Worm (Caenorhabditis elegans) whole organism, mixed stage, embryonic: Measurements from ENCODE around the gene R13A1.10.

Experiments used
- blmp-1 ChIP-seq: fragments of 150-350 bp; optimal IDR thresholded peaks from 2 replicates; lab custom pipeline; 2014; ENCODE audit warnings: missing biosample characterization, missing genetic modification characterization
- ceh-39 ChIP-seq: fragments of 150-350 bp; optimal IDR thresholded peaks from 2 replicates; lab custom pipeline; 2014; ENCODE audit warnings: missing biosample characterization, missing genetic modification characterization
- ceh-43 ChIP-seq: fragments of 200-800 bp; sonication (Bioruptor generic); optimal IDR thresholded peaks from 2 replicates; lab custom pipeline; 2018; ENCODE audit warnings: mild to moderate bottlenecking, missing genetic modification characterization, moderate library complexity, missing compliant biosample characterization
- ceh-83 ChIP-seq: fragments of 200-800 bp; sonication (Bioruptor generic); optimal IDR thresholded peaks from 2 replicates; lab custom pipeline; 2018; ENCODE audit warnings: mild to moderate bottlenecking, missing genetic modification characterization, missing compliant biosample characterization
- ces-1 ChIP-seq: fragments of 150-350 bp; optimal IDR thresholded peaks from 2 replicates; lab custom pipeline; 2014; ENCODE audit warnings: missing biosample characterization, missing genetic modification reagents, missing genetic modification characterization
- cnd-1 ChIP-seq: fragments of 200-800 bp; sonication (Bioruptor generic); optimal IDR thresholded peaks from 2 replicates; lab custom pipeline; 2018; ENCODE audit warnings: mild to moderate bottlenecking, missing genetic modification characterization, missing compliant biosample characterization
- drap-1 ChIP-seq: fragments of 200-800 bp; sonication (Bioruptor generic); optimal IDR thresholded peaks from 3 replicates; lab custom pipeline; 2018; ENCODE audit warnings: mild to moderate bottlenecking, missing genetic modification characterization, missing compliant biosample characterization
- elt-1 ChIP-seq: sonication (generic microtip); optimal IDR thresholded peaks from 2 replicates; lab custom pipeline; 2017; ENCODE audit warnings: missing genetic modification characterization, mild to moderate bottlenecking, missing compliant biosample characterization, antibody characterized with exemption, moderate library complexity, borderline replicate concordance; ENCODE audit not compliant: insufficient read depth
- elt-3 ChIP-seq: fragments of 150-350 bp; optimal IDR thresholded peaks from 2 replicates; lab custom pipeline; 2014; ENCODE audit warnings: missing biosample characterization, missing genetic modification characterization
- flh-1 ChIP-seq: fragments of 200-800 bp; sonication (Bioruptor generic); optimal IDR thresholded peaks from 2 replicates; lab custom pipeline; 2018; ENCODE audit warnings: mild to moderate bottlenecking, missing genetic modification characterization, moderate library complexity, missing compliant biosample characterization
- ham-2 ChIP-seq: fragments of 200-800 bp; sonication (Bioruptor generic); optimal IDR thresholded peaks from 2 replicates; lab custom pipeline; 2018; ENCODE audit warnings: mild to moderate bottlenecking, missing genetic modification characterization, missing compliant biosample characterization
- hlh-1 ChIP-seq: fragments of 150-350 bp; optimal IDR thresholded peaks from 2 replicates; lab custom pipeline; 2014; ENCODE audit warnings: missing biosample characterization, missing genetic modification reagents, missing genetic modification characterization
- lin-13 ChIP-seq: fragments of 150-350 bp; optimal IDR thresholded peaks from 2 replicates; lab custom pipeline; 2014; ENCODE audit warnings: missing biosample characterization, missing genetic modification characterization
- lin-32 ChIP-seq: fragments of 200-800 bp; sonication (Bioruptor generic); optimal IDR thresholded peaks from 2 replicates; lab custom pipeline; 2018; ENCODE audit warnings: mild to moderate bottlenecking, missing genetic modification characterization, missing compliant biosample characterization
- lsy-2 ChIP-seq: fragments of 150-350 bp; optimal IDR thresholded peaks from 2 replicates; lab custom pipeline; 2014; ENCODE audit warnings: missing biosample characterization, missing genetic modification characterization
- mab-5 ChIP-seq: fragments of 150-350 bp; optimal IDR thresholded peaks from 2 replicates; lab custom pipeline; 2014; ENCODE audit warnings: missing biosample characterization, missing genetic modification characterization
- mep-1 ChIP-seq: fragments of 150-350 bp; optimal IDR thresholded peaks from 2 replicates; lab custom pipeline; 2017; ENCODE audit warnings: missing biosample characterization, missing genetic modification reagents, missing genetic modification characterization, inconsistent platforms
- mls-2 ChIP-seq: sonication (generic microtip); optimal IDR thresholded peaks from 2 replicates; lab custom pipeline; 2016; ENCODE audit warnings: mild to moderate bottlenecking, missing genetic modification characterization, moderate library complexity, missing compliant biosample characterization
- nhr-12 ChIP-seq: fragments of 150-350 bp; optimal IDR thresholded peaks from 2 replicates; lab custom pipeline; 2014; ENCODE audit warnings: missing biosample characterization, missing genetic modification characterization
- nhr-237 ChIP-seq: fragments of 150-350 bp; optimal IDR thresholded peaks from 2 replicates; lab custom pipeline; 2014; ENCODE audit warnings: missing biosample characterization, missing genetic modification characterization
- nhr-28 ChIP-seq: fragments of 150-350 bp; optimal IDR thresholded peaks from 2 replicates; lab custom pipeline; 2014; ENCODE audit warnings: missing biosample characterization, missing genetic modification characterization
- pha-4 ChIP-seq: fragments of 150-350 bp; optimal IDR thresholded peaks from 2 replicates; lab custom pipeline; 2018; ENCODE audit warnings: missing biosample characterization, missing genetic modification reagents, missing genetic modification characterization
- sem-2 ChIP-seq: fragments of 200-800 bp; sonication (Bioruptor generic); optimal IDR thresholded peaks from 2 replicates; lab custom pipeline; 2018; ENCODE audit warnings: mild to moderate bottlenecking, missing genetic modification characterization, missing compliant biosample characterization
- snpc-4 ChIP-seq: fragments of 150-350 bp; optimal IDR thresholded peaks from 2 replicates; lab custom pipeline; 2014; ENCODE audit warnings: missing biosample characterization, missing genetic modification characterization
- sptf-1 ChIP-seq: sonication (generic microtip); optimal IDR thresholded peaks from 2 replicates; lab custom pipeline; 2017; ENCODE audit warnings: mild to moderate bottlenecking, missing genetic modification characterization, moderate library complexity, missing compliant biosample characterization
- tbx-8 ChIP-seq: fragments of 200-800 bp; sonication (Bioruptor generic); optimal IDR thresholded peaks from 2 replicates; lab custom pipeline; 2018; ENCODE audit warnings: mild to moderate bottlenecking, missing genetic modification characterization, moderate library complexity, missing compliant biosample characterization
- unc-39 ChIP-seq: fragments of 150-350 bp; optimal IDR thresholded peaks from 2 replicates; lab custom pipeline; 2014; ENCODE audit warnings: missing biosample characterization, missing genetic modification characterization
- unc-62 ChIP-seq: fragments of 150-350 bp; optimal IDR thresholded peaks from 2 replicates; lab custom pipeline; 2014; ENCODE audit warnings: missing biosample characterization, missing genetic modification reagents, missing genetic modification characterization
- zip-8 ChIP-seq: fragments of 150-350 bp; optimal IDR thresholded peaks from 2 replicates; lab custom pipeline; 2014; ENCODE audit warnings: missing biosample characterization, missing genetic modification characterization

Gene R13A1.10

DNA sequence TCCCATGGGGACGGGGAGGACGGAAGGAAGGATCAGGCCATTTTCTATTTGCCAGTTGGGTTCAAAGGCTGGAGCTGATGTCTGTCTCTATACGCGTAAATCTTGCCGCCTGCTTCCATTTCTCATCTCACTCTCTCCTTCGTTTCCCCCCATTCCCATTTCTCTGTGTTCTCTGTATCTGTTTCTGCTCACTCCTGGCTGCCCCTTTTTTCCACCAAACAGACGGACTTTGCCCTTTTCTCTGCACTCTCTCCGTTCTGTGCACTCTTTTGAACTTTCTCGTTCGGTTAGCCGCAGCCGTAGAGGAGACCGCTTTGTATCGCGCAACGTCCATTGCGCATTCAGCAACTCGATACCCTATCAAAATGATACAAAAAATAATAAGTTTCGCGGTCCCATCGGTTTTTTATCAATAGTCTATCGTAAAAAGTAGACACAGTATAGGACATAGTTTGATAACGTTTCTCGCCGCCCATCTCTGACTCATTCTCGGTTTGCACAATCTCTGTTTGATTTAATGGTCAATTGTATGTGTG, 8.5 kb upstream of the R13A1.10 start (continued):
- TF ChIP-seq unc-62 (GFP tag; lab: Kevin White, UChicago), result peak; percentile 64

DNA sequence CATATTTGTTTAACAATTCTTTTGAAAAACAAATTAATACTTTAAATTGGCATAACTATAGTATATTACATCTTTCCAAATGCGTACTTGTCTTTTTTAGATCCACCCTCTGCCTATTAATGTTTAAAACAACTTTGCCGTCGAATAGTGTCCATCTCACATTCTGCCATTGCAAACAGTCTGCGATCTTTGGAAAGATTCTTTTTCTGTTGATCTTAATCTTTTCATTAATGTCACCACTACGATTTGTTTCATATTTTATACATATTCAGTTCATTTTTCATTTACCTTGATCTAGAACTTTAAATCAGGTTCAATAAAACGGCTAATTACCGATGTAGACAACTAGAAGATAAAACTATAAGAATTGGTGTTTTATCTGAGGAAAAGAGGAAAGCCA, 7.7 kb upstream of the R13A1.10 start:
- TF ChIP-seq ceh-39 (tag; lab: Kevin White, UChicago), result no peak
- peak; percentile 39 for TF ChIP-seq elt-1 (tag; lab: Kevin White, UChicago)

DNA sequence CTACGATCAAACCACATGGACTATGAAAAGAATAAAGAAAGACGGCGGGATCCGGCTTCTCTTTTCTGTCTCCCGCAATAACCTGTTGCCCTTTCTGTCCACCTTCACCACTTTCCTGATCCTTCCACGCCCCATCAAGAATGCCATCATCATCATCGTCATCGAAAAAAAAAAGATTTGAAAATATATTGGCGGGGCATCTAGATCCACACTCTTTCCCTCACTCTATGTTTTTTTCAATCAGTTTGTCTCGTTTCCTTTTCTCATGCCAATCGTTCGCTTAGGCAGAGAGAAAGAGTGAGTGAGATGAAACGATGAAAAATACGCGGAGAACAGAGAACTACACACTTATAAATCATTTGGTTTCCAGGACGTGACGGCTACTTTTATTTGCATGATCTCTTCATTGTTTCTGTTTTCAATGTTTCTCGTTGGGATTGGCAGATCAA, 6.6 kb upstream of the R13A1.10 start:
- TF ChIP-seq drap-1 (no peak), snpc-4 (tag; lab: Kevin White, UChicago) (no peak), unc-62 (GFP tag; lab: Kevin White, UChicago) (peak; percentile 41), elt-1 (tag; lab: Kevin White, UChicago) (no peak), blmp-1 (peak; percentile 27), lin-32 (no peak), zip-8 (no peak), ceh-39 (tag; lab: Kevin White, UChicago) (no peak), ceh-43 (no peak)

DNA sequence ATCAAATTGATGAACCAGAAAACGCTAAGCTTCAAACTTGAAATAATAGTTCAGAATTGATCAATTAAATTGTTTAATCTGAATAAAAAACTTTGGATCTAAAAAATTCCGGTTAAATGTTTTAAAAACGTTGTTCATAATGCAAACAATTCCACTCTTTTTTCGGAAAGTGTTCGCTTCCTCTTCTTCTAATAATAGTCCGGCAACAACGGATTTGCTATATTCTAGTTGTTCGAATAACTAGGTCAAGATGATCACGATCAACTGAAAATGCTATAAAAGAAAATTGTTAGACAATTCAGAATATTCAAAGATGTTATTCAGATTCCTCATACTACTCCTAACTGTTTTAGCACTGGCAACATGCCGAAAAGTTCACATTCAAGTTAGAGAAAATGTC, 4.0 kb upstream of the R13A1.10 start, which contains the start of gene D2024.4:
Gene D2024.4, plus strand, starts transcription at position 301 of the 400 bp plus-strand sequence.
- TF ChIP-seq cnd-1, result no peak
- no peak for TF ChIP-seq lin-13 (tag; lab: Kevin White, UChicago)
- TF ChIP-seq elt-3 (tag; lab: Kevin White, UChicago), result no peak
- TF ChIP-seq mls-2 (tag; lab: Kevin White, UChicago), result no peak
- no peak for TF ChIP-seq nhr-237
- TF ChIP-seq hlh-1, result no peak
- TF ChIP-seq drap-1, result no peak
- no peak for TF ChIP-seq mab-5
- TF ChIP-seq flh-1, result no peak
- no peak for TF ChIP-seq mep-1 (tag; lab: Kevin White, UChicago)
- TF ChIP-seq unc-62 (GFP tag; lab: Kevin White, UChicago), result no peak
- no peak for TF ChIP-seq pha-4
- no peak for TF ChIP-seq ham-2 (GFP tag; lab: Kevin White, UChicago)
- no peak for TF ChIP-seq nhr-28 (tag; lab: Kevin White, UChicago)
- no peak for TF ChIP-seq ceh-83 (GFP tag; lab: Kevin White, UChicago)
- TF ChIP-seq tbx-8, result no peak
- no peak for TF ChIP-seq elt-1 (tag; lab: Kevin White, UChicago)

DNA sequence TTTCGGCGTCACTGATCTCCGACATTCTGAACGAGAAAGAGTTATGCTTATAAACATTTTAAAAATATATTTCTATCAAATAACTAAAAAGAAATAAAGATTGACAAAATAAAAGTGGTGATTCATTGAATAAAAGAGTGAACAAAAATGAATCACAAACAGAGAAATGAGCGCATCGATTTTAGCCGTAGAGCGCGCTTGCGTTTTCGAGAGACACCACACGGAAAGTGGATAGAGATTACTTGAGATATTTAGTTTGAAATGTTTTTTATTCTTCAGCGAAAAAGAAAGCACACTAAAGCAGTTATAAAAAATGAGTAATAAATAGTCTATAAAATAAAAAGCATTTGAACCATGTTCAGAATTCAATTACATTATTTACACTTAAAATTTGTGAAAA, 3.2 kb upstream of the R13A1.10 start, which contains the start of gene cap-1:
Gene cap-1, minus strand, starts transcription at position 26 of the 400 bp plus-strand sequence.
- TF ChIP-seq ceh-39 (tag; lab: Kevin White, UChicago) (peak; percentile 65), pha-4 (peak; percentile 36), lin-32 (no peak), mls-2 (tag; lab: Kevin White, UChicago) (peak; percentile 11), mep-1 (tag; lab: Kevin White, UChicago) (peak; percentile 78), elt-1 (tag; lab: Kevin White, UChicago) (no peak), unc-62 (GFP tag; lab: Kevin White, UChicago) (no peak), snpc-4 (tag; lab: Kevin White, UChicago) (no peak), hlh-1 (peak; percentile 47), sptf-1 (tag; lab: Kevin White, UChicago) (peak; percentile 13), nhr-237 (peak; percentile 38), sem-2 (GFP tag; lab: Kevin White, UChicago) (no peak), ces-1 (peak; percentile 70), lin-13 (tag; lab: Kevin White, UChicago) (peak; percentile 54), nhr-28 (tag; lab: Kevin White, UChicago) (no peak), lsy-2 (tag; lab: Kevin White, UChicago) (peak; percentile 60), unc-39 (tag; lab: Kevin White, UChicago) (no peak)

DNA sequence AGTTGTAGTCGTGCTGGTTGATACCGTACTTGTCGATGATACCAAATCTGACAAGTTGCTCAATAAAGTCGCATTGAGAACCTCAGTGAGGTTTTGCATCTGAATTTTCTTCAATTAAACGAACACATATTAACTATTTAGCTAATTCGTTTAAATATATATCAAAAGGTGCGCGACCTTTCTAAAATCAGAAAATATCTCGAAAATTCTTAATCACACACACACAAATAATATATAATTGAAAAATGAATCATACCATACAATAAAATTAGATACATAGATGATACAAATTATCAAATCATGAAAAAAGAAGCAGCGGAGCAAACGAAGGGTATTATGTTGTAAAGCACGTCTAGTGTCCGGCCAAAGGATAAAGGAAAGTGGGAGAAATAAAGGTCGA, 1.2 kb upstream of the R13A1.10 start, which contains the start of gene D2024.5:
Gene D2024.5, minus strand, starts transcription at position 101 of the 400 bp plus-strand sequence.
- TF ChIP-seq nhr-12 (no peak), sem-2 (GFP tag; lab: Kevin White, UChicago) (no peak), blmp-1 (no peak), nhr-28 (tag; lab: Kevin White, UChicago) (no peak)
